Worm (Caenorhabditis elegans) whole organism, young adult: ENCODE measurements around the gene nhr-254.

Experiments
- dpl-1 ChIP-seq: fragments of 150-350 bp; optimal IDR thresholded peaks from 2 replicates; lab custom pipeline; 2014; ENCODE audit warnings: missing biosample characterization, missing genetic modification reagents, missing genetic modification characterization
- egrh-3 ChIP-seq: fragments of 200-800 bp; sonication (Bioruptor generic); IDR thresholded peaks from 2 replicates; pipeline ENCODE4 v1.3.6; 2022; ENCODE audit warnings: missing genetic modification reagents, missing genetic modification characterization, missing compliant biosample characterization
- lin-26 ChIP-seq: fragments of 200-800 bp; sonication (Bioruptor generic); IDR thresholded peaks from 2 replicates; pipeline ENCODE4 v1.3.6; 2022; ENCODE audit warnings: missing genetic modification reagents, missing genetic modification characterization, missing compliant biosample characterization
- lsl-1 ChIP-seq: fragments of 200-800 bp; sonication (Bioruptor generic); optimal IDR thresholded peaks from 2 replicates; lab custom pipeline; 2018; ENCODE audit warnings: mild to moderate bottlenecking, missing genetic modification characterization, moderate library complexity, missing compliant biosample characterization
- snpc-4 ChIP-seq, 5 experiments: fragments of 150-350 bp in 1 of 5; sonication (generic microtip) in 4 of 5; optimal IDR thresholded peaks; 2 replicates each; lab custom pipeline; 2014 to 2018; ENCODE audit warnings: missing genetic modification characterization in 5 of 5, missing biosample characterization in 3 of 5, antibody characterized with exemption in 2 of 5, mild to moderate bottlenecking in 2 of 5, missing compliant biosample characterization in 2 of 5, missing genotype in 2 of 5, moderate library complexity in 2 of 5, missing genetic modification reagents in 1 of 5

DNA sequence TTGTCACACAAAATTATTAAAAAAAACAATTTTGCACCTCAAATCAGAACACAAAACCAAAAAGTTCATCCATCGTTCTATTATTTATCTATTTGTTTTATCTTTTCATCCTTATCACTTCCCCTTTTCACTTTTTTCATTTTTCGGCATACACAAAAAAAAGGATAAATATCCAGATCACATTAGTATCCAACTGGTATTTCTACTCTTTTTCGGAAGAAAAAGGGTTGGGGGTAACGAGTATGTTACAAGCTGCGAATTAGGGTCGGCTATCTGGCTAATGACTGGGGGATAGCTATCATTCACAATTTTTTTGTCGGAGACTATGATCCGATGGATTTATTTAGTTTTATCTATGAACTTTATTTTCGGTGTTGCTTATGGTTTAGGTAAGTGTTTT is 22.4 kb upstream of the nhr-254 start, which contains the start of gene mltn-7:
- TF ChIP-seq dpl-1 (GFP tag; lab: Kevin White, UChicago) (no peak), snpc-4 (GFP tag; optimal IDR thresholded peaks at IDR 0.05; lab: Kevin White, UChicago) (no peak), snpc-4 (tag; optimal IDR thresholded peaks at IDR 0.05; lab: Kevin White, UChicago) (no peak), egrh-3 (no peak), lsl-1 (GFP tag; lab: Kevin White, UChicago) (no peak), lin-26 (GFP tag; lab: Robert Waterston, UW) (no peak)
